Worm (Caenorhabditis elegans): ENCODE measurements around the gene daf-10.

- TF ChIP-seq lin-13 (tag; optimal IDR thresholded peaks at IDR 0.05) (no peak), snpc-4 (tag; optimal IDR thresholded peaks at IDR 0.05) (no peak), lsy-2 (tag; optimal IDR thresholded peaks at IDR 0.05) (no peak), flh-1 (GFP tag; optimal IDR thresholded peaks at IDR 0.05) (no peak), unc-62 (GFP tag; optimal IDR thresholded peaks at IDR 0.05) (no peak), ces-1 (GFP tag; optimal IDR thresholded peaks at IDR 0.05) (no peak), ztf-11 (tag; optimal IDR thresholded peaks at IDR 0.05) (no peak), unc-39 (tag; optimal IDR thresholded peaks at IDR 0.05) (no peak), pha-4 (tag; optimal IDR thresholded peaks at IDR 0.05) (no peak), ham-2 (GFP tag; optimal IDR thresholded peaks at IDR 0.05) (no peak), nhr-28 (tag; optimal IDR thresholded peaks at IDR 0.05) (no peak), nhr-76 (tag; optimal IDR thresholded peaks at IDR 0.05) (no peak), nhr-2 (tag; optimal IDR thresholded peaks at IDR 0.05) (no peak), nhr-12 (tag; optimal IDR thresholded peaks at IDR 0.05) (no peak)
Measured at ce11 chrIV:9088294-9088693, 57.7 kb downstream of the daf-10 start, which contains the start of gene msa-1.

Data from whole organism, mixed stage, embryonic.